Worm (Caenorhabditis elegans) whole organism, L4 larva: ENCODE data around the gene uda-1.

Experiments
- F26F4.8 ChIP-seq: fragments of 200-800 bp; sonication (Bioruptor generic); conservative IDR thresholded peaks from 2 replicates; pipeline ENCODE4 v1.3.6; 2022; ENCODE audit warnings: missing genetic modification characterization, missing compliant biosample characterization
- T20F7.1 ChIP-seq: fragments of 200-800 bp; sonication (Bioruptor generic); optimal IDR thresholded peaks from 2 replicates; lab custom pipeline; 2018; ENCODE audit warnings: mild to moderate bottlenecking, missing genetic modification characterization, missing compliant biosample characterization
- T26A8.4 ChIP-seq: fragments of 200-800 bp; sonication (Bioruptor generic); IDR thresholded peaks from 2 replicates; pipeline ENCODE4 v1.3.6; 2022; ENCODE audit warnings: missing genetic modification characterization, missing compliant biosample characterization
- Y48G9A.11 ChIP-seq: fragments of 200-800 bp; sonication (Bioruptor generic); IDR thresholded peaks from 2 replicates; pipeline ENCODE4 v1.3.6; 2022; ENCODE audit warnings: missing genetic modification reagents, missing genetic modification characterization, missing compliant biosample characterization
- ZK337.2 ChIP-seq: fragments of 200-800 bp; sonication (Bioruptor generic); IDR thresholded peaks from 2 replicates; pipeline ENCODE4 v1.3.6; 2022; ENCODE audit warnings: missing genetic modification reagents, missing genetic modification characterization, missing compliant biosample characterization
- aha-1 ChIP-seq: fragments of 150-350 bp; peaks from one replicate; lab custom pipeline; 2014; ENCODE audit warnings: missing biosample characterization, missing genetic modification characterization
- ceh-44 ChIP-seq: fragments of 200-800 bp; sonication (Bioruptor generic); IDR thresholded peaks from 2 replicates; pipeline ENCODE4 v1.3.6; 2022; ENCODE audit warnings: missing genetic modification reagents, missing genetic modification characterization, missing compliant biosample characterization
- ceh-62 ChIP-seq: sonication (generic microtip); optimal IDR thresholded peaks from 2 replicates; lab custom pipeline; 2017; ENCODE audit warnings: missing biosample characterization, missing genetic modification characterization
- ctbp-1 ChIP-seq: fragments of 200-800 bp; sonication (Bioruptor generic); IDR thresholded peaks from 2 replicates; pipeline ENCODE4 v1.3.6; 2022; ENCODE audit warnings: missing genetic modification reagents, missing genetic modification characterization, missing compliant biosample characterization
- dmd-9 ChIP-seq: fragments of 200-800 bp; sonication (Bioruptor generic); IDR thresholded peaks from 2 replicates; pipeline ENCODE4 v1.3.6; 2022; ENCODE audit warnings: missing genetic modification reagents, missing genetic modification characterization, missing compliant biosample characterization
- dpl-1 ChIP-seq: fragments of 150-350 bp; optimal IDR thresholded peaks from 2 replicates; lab custom pipeline; 2014; ENCODE audit warnings: missing biosample characterization, missing genetic modification reagents, missing genetic modification characterization
- hif-1 ChIP-seq, 2 experiments: sonication (generic microtip); optimal IDR thresholded peaks; 2 replicates each; lab custom pipeline; 2016 to 2017; ENCODE audit warnings: missing compliant biosample characterization in 2 of 2, missing genetic modification characterization in 2 of 2, missing genetic modification reagents in 2 of 2, missing genotype in 2 of 2, mild to moderate bottlenecking in 1 of 2
- hlh-11 ChIP-seq: fragments of 200-800 bp; sonication (Bioruptor generic); optimal IDR thresholded peaks from 2 replicates; lab custom pipeline; 2018; ENCODE audit warnings: mild to moderate bottlenecking, missing genetic modification characterization, missing compliant biosample characterization
- hlh-30 ChIP-seq: sonication (generic microtip); optimal IDR thresholded peaks from 2 replicates; lab custom pipeline; 2017; ENCODE audit warnings: antibody characterized with exemption, mild to moderate bottlenecking, missing genetic modification characterization, missing compliant biosample characterization; ENCODE audit not compliant: insufficient read depth
- lin-13 ChIP-seq: fragments of 150-350 bp; optimal IDR thresholded peaks from 2 replicates; lab custom pipeline; 2014; ENCODE audit warnings: missing biosample characterization, missing genetic modification reagents, missing genetic modification characterization
- lin-38 ChIP-seq: fragments of 200-800 bp; sonication (Bioruptor generic); IDR thresholded peaks from 2 replicates; pipeline ENCODE4 v1.3.6; 2022; ENCODE audit warnings: missing genetic modification reagents, missing genetic modification characterization, missing compliant biosample characterization
- lsy-2 ChIP-seq, 2 experiments: fragments of 150-350 bp in 1 of 2; sonication (generic microtip) in 1 of 2; optimal IDR thresholded peaks; 2 replicates each; lab custom pipeline; 2014 to 2017; ENCODE audit warnings: missing biosample characterization in 2 of 2, missing genetic modification characterization in 2 of 2
- madf-9 ChIP-seq: fragments of 200-800 bp; sonication (Bioruptor generic); conservative IDR thresholded peaks from 2 replicates; pipeline ENCODE4 v1.3.6; 2022; ENCODE audit warnings: missing genetic modification reagents, missing genetic modification characterization, missing compliant biosample characterization
- mdl-1 ChIP-seq, 2 experiments: fragments of 150-350 bp in 1 of 2; sonication (generic microtip) in 1 of 2; optimal IDR thresholded peaks; 2 replicates each; lab custom pipeline; 2014 to 2017; ENCODE audit warnings: missing biosample characterization in 2 of 2, missing genetic modification characterization in 2 of 2
- mdt-29 ChIP-seq: fragments of 200-800 bp; sonication (Bioruptor generic); IDR thresholded peaks from 2 replicates; pipeline ENCODE4 v1.3.6; 2022; ENCODE audit warnings: missing genetic modification reagents, missing genetic modification characterization, missing compliant biosample characterization
- mxl-3 ChIP-seq: fragments of 200-800 bp; sonication (Bioruptor generic); optimal IDR thresholded peaks from 2 replicates; lab custom pipeline; 2018; ENCODE audit warnings: mild to moderate bottlenecking, missing genetic modification characterization, missing compliant biosample characterization
- nhr-102 ChIP-seq: sonication (generic microtip); optimal IDR thresholded peaks from 2 replicates; lab custom pipeline; 2016; ENCODE audit warnings: mild to moderate bottlenecking, missing genetic modification characterization, moderate library complexity, missing compliant biosample characterization
- nhr-11 ChIP-seq: fragments of 150-350 bp; optimal IDR thresholded peaks from 2 replicates; lab custom pipeline; 2014; ENCODE audit warnings: missing biosample characterization, missing genetic modification characterization
- nhr-25 ChIP-seq: sonication (generic microtip); optimal IDR thresholded peaks from 2 replicates; lab custom pipeline; 2017; ENCODE audit warnings: missing genetic modification characterization, mild to moderate bottlenecking, missing compliant biosample characterization, antibody characterized with exemption, moderate library complexity, borderline replicate concordance; ENCODE audit not compliant: insufficient read depth
- nhr-28 ChIP-seq: fragments of 150-350 bp; optimal IDR thresholded peaks from 2 replicates; lab custom pipeline; 2014; ENCODE audit warnings: missing biosample characterization, missing genetic modification characterization
- nhr-42 ChIP-seq: fragments of 200-800 bp; sonication (Bioruptor generic); IDR thresholded peaks from 2 replicates; pipeline ENCODE4 v1.3.6; 2022; ENCODE audit warnings: missing genetic modification characterization, missing compliant biosample characterization
- nhr-77 ChIP-seq: fragments of 150-350 bp; optimal IDR thresholded peaks from 2 replicates; lab custom pipeline; 2014; ENCODE audit warnings: missing biosample characterization, missing genetic modification characterization
- pha-4 ChIP-seq, 2 experiments: fragments of 150-350 bp in 1 of 2; fragments of 200-800 bp in 1 of 2; sonication (Bioruptor generic) in 1 of 2; IDR thresholded peaks in 1 of 2; optimal IDR thresholded peaks in 1 of 2; 2 replicates each; pipeline versions ENCODE4 v1.3.6 to Lab custom; 2014 to 2022; ENCODE audit warnings: missing genetic modification characterization in 2 of 2, missing genetic modification reagents in 2 of 2, missing biosample characterization in 1 of 2, missing compliant biosample characterization in 1 of 2
- rbr-2 ChIP-seq: sonication (generic microtip); optimal IDR thresholded peaks from 2 replicates; lab custom pipeline; 2016; ENCODE audit warnings: missing genotype, missing genetic modification characterization, missing compliant biosample characterization
- saeg-2 ChIP-seq: fragments of 200-800 bp; sonication (Bioruptor generic); IDR thresholded peaks from 2 replicates; pipeline ENCODE4 v1.3.6; 2022; ENCODE audit warnings: missing genetic modification reagents, missing genetic modification characterization, missing compliant biosample characterization
- set-16 ChIP-seq: fragments of 200-800 bp; sonication (Bioruptor generic); IDR thresholded peaks from 2 replicates; pipeline ENCODE4 v1.3.6; 2022; ENCODE audit warnings: missing genetic modification reagents, missing genetic modification characterization, missing compliant biosample characterization
- spr-1 ChIP-seq: sonication (generic microtip); optimal IDR thresholded peaks from 2 replicates; lab custom pipeline; 2016; ENCODE audit warnings: mild to moderate bottlenecking, missing genetic modification characterization, missing compliant biosample characterization
- tra-1 ChIP-seq: fragments of 200-800 bp; sonication (Bioruptor generic); IDR thresholded peaks from 2 replicates; pipeline ENCODE4 v1.3.6; 2022; ENCODE audit warnings: missing genetic modification reagents, missing genetic modification characterization, missing compliant biosample characterization
- unc-130 ChIP-seq: sonication (generic microtip); optimal IDR thresholded peaks from 2 replicates; lab custom pipeline; 2016; ENCODE audit warnings: missing genetic modification reagents, missing genetic modification characterization, missing compliant biosample characterization
- unc-62 ChIP-seq, 3 experiments: fragments of 150-350 bp in 1 of 3; sonication (generic microtip); optimal IDR thresholded peaks in 2 of 3; peaks in 1 of 3; 1 replicate in 1 of 3; 2 replicates in 2 of 3; lab custom pipeline; 2014 to 2017; ENCODE audit warnings: missing biosample characterization in 3 of 3, missing genetic modification characterization in 3 of 3, missing genetic modification reagents in 3 of 3, missing genotype in 1 of 3
- vab-7 ChIP-seq: fragments of 200-800 bp; sonication (Bioruptor generic); IDR thresholded peaks from 2 replicates; pipeline ENCODE4 v1.3.6; 2022; ENCODE audit warnings: missing genetic modification reagents, missing genetic modification characterization, missing compliant biosample characterization
- zfp-2 ChIP-seq: sonication (generic microtip); optimal IDR thresholded peaks from 2 replicates; lab custom pipeline; 2016; ENCODE audit warnings: mild to moderate bottlenecking, missing genetic modification characterization, missing compliant biosample characterization
- ztf-7 ChIP-seq: fragments of 150-350 bp; optimal IDR thresholded peaks from 2 replicates; lab custom pipeline; 2014; ENCODE audit warnings: missing biosample characterization, missing genetic modification characterization

Gene uda-1

DNA sequence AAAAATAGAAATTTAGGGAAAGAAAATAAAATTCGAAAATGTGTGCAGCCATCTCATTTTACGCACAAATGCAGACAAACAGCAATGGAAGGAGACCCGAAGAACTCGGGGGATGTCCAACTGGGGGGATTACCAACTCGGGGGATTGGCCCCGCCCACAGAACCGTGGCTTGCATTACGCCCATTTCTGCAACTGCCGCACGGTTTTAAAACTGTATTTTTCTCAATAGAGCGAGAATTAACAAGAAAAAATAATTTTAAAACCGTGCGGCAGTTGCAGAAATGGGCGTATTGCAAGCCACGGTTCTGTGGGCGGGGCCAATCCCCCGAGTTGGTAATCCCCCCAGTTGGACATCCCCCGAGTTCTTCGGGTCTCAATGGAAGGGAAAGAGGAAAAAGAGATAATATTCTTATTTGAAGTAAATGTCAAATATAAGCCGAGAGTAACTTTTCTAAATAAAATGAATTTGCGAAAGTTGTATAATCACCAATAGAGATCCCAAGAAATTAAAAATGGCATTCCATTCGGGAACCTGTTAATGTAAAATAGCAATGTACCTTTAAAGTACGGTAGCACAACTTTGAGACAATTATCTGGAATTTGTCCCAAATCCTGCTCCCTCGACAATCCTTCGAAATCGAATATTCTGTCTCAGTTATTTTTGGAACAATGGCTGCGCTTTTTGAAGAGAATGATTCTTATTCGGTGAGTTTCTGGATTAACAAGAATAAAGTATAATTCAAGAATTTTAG is 23.6 kb upstream of the uda-1 start, which contains the start of the genes ruvb-1 and tofu-1 (continued):
- TF ChIP-seq zfp-2 (tag; lab: Kevin White, UChicago) (peak; percentile 37), T26A8.4 (GFP tag; lab: Robert Waterston, UW) (peak; percentile 85), T20F7.1 (peak; percentile 66), nhr-102 (peak; percentile 58), lsy-2 (tag; optimal IDR thresholded peaks at IDR 0.05; lab: Kevin White, UChicago) (peak in 1 of 2 experiments; percentile 73), nhr-25 (peak; percentile 38), lin-13 (GFP tag; lab: Kevin White, UChicago) (peak; percentile 73), vab-7 (GFP tag; lab: Robert Waterston, UW) (peak; percentile 77), lin-38 (peak; percentile 91), hif-1 (tag; optimal IDR thresholded peaks at IDR 0.05; lab: Kevin White, UChicago) (peak in 1 of 2 experiments; percentile 1), hlh-30 (peak; percentile 63), Y48G9A.11 (GFP tag; lab: Robert Waterston, UW) (0 out of 2 replicates have a peak, but pooled peaks have one; percentile 32), mxl-3 (peak; percentile 45), nhr-42 (peak; percentile 78; the same call in 1 of the 2 replicates), saeg-2 (GFP tag; lab: Robert Waterston, UW) (0 out of 2 replicates have a peak, but pooled peaks have one; percentile 33), spr-1 (tag; lab: Kevin White, UChicago) (peak; percentile 56), rbr-2 (peak; percentile 78), dmd-9 (GFP tag; lab: Robert Waterston, UW) (peak; percentile 73), aha-1 (peak; percentile 40), nhr-77 (tag; lab: Kevin White, UChicago) (peak; percentile 16), nhr-28 (peak; percentile 50), mdt-29 (GFP tag; lab: Robert Waterston, UW) (peak; percentile 64; the same call in 1 of the 2 replicates), unc-130 (GFP tag; lab: Kevin White, UChicago) (peak; percentile 67), ZK337.2 (0 out of 2 replicates have a peak, but pooled peaks have one; percentile 22), set-16 (GFP tag; lab: Robert Waterston, UW) (peak; percentile 51; the same call in 1 of the 2 replicates), mdl-1 (tag; optimal IDR thresholded peaks at IDR 0.05; lab: Kevin White, UChicago) (peak; percentile 0 to 4), tra-1 (peak; percentile 82), ctbp-1 (GFP tag; lab: Robert Waterston, UW) (peak; percentile 71), dpl-1 (GFP tag; lab: Kevin White, UChicago) (peak; percentile 63), madf-9 (GFP tag; lab: Robert Waterston, UW) (peak; percentile 74), ztf-7 (tag; lab: Kevin White, UChicago) (peak; percentile 35), ceh-44 (GFP tag; lab: Robert Waterston, UW) (peak; percentile 75)

DNA sequence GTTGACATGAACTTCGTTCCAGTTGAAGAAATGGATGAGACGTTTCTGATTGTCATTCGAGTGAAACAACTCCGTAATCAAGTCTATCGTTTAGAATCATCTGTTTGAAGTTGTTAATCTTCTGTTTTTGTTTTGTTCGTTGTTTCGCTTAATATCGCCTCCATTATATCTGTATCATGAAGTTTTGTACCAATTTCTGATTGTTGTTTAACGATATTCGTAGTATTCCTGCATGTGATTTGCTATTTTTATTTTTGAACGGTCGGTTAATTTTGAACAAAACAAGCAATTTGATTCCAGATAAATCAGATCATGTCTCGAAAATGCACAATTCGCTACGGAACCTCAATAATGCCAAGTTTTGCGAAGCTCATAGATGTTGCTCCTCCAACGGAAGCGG is 22.0 kb upstream of the uda-1 start, which contains the start of gene C27H6.9:
C27H6.9 (plus strand) TSS at position 301 of the 400 bp plus-strand sequence.
- TF ChIP-seq unc-62 (GFP tag; optimal IDR thresholded peaks at IDR 0.05 in 1 of 2; lab: Kevin White, UChicago) (no peak), unc-62 (tag; optimal IDR thresholded peaks at IDR 0.05; lab: Kevin White, UChicago) (no peak), pha-4 (GFP tag; IDR thresholded peaks at IDR 0.05; lab: Robert Waterston, UW) (no peak), pha-4 (tag; optimal IDR thresholded peaks at IDR 0.05; lab: Kevin White, UChicago) (no peak), aha-1 (no peak), ctbp-1 (GFP tag; lab: Robert Waterston, UW) (no peak), nhr-11 (tag; lab: Kevin White, UChicago) (no peak), F26F4.8 (GFP tag; lab: Robert Waterston, UW) (no peak), hlh-11 (tag; lab: Kevin White, UChicago) (no peak), ceh-62 (tag; lab: Kevin White, UChicago) (no peak), T20F7.1 (no peak)
